Fruit fly (Drosophila melanogaster): ENCODE data around the gene CG11714.
A peak's percentile ranks its signal among the peaks of the same experiment; 100 is the strongest.

The CG11714 gene

dm6 chr3L:11487327-11487973 is 35.1 kb downstream of the CG11714 start, which contains the start of gene chrb (continued):
- TF ChIP-seq Hmx (GFP tag; optimal IDR thresholded peaks at IDR 0.05) (no peak), ewg (GFP tag; optimal IDR thresholded peaks at IDR 0.05) (peak; percentile 59), CG16863 (GFP tag; optimal IDR thresholded peaks at IDR 0.05) (peak; percentile 63), C15 (GFP tag; IDR thresholded peaks at IDR 0.05) (no peak), CG16779 (GFP tag; IDR thresholded peaks at IDR 0.05) (peak; percentile 74; the same call in 1 of the 2 replicates), CG6813 (GFP tag; optimal IDR thresholded peaks at IDR 0.05) (peak; percentile 64), Rfx (GFP tag; IDR thresholded peaks at IDR 0.05) (peak; percentile 39; the same call in 1 of the 2 replicates), CG7372 (GFP tag; IDR thresholded peaks at IDR 0.05) (no peak), CG5953 (GFP tag; IDR thresholded peaks at IDR 0.05) (0 out of 2 replicates have a peak, but pooled peaks have one; percentile 23), Optix (GFP tag; IDR thresholded peaks at IDR 0.05) (no peak; the same call in 2 of the 3 replicates), dysf (GFP tag; IDR thresholded peaks at IDR 0.05) (peak; percentile 33; the same call in 1 of the 3 replicates), CG30403 (GFP tag; optimal IDR thresholded peaks at IDR 0.05) (no peak), CG17568 (GFP tag; optimal IDR thresholded peaks at IDR 0.05) (peak; percentile 69), lov (optimal IDR thresholded peaks at IDR 0.05) (no peak), lov (GFP tag; IDR thresholded peaks at IDR 0.05) (peak; percentile 80; the same call in 2 of the 3 replicates), CG6854 (GFP tag; optimal IDR thresholded peaks at IDR 0.05) (peak; percentile 65), abd-A (tag; optimal IDR thresholded peaks at IDR 0.05) (peak; percentile 86), CG8281 (tag; optimal IDR thresholded peaks at IDR 0.05) (no peak), ab (GFP tag; optimal IDR thresholded peaks at IDR 0.05) (no peak)

- TF ChIP-seq otp (GFP tag; IDR thresholded peaks at IDR 0.05) (peak; percentile 22; the same call in 1 of the 3 replicates), tna (GFP tag; IDR thresholded peaks at IDR 0.05; ENCODE audit: partially characterized antibody) (no peak), CG17385 (GFP tag; optimal IDR thresholded peaks at IDR 0.05) (peak; percentile 17), Drgx (GFP tag; IDR thresholded peaks at IDR 0.05) (no peak), Ssrp (tag; optimal IDR thresholded peaks at IDR 0.05) (peak; percentile 19), CG33557 (GFP tag; optimal IDR thresholded peaks at IDR 0.05) (no peak), CG17361 (GFP tag; IDR thresholded peaks at IDR 0.05) (peak; percentile 40; the same call in 2 of the 3 replicates), grau (tag; optimal IDR thresholded peaks at IDR 0.05) (no peak), sens-2 (GFP tag; IDR thresholded peaks at IDR 0.05) (no peak), ems (GFP tag; optimal IDR thresholded peaks at IDR 0.05) (peak; percentile 13), ci (GFP tag; IDR thresholded peaks at IDR 0.05) (no peak), crol (GFP tag; IDR thresholded peaks at IDR 0.05) (peak; percentile 67; the same call in 1 of the 2 replicates), ewg (GFP tag; optimal IDR thresholded peaks at IDR 0.05) (no peak), bowl (GFP tag; IDR thresholded peaks at IDR 0.05) (no peak), hkb (optimal IDR thresholded peaks at IDR 0.05) (no peak), hkb (GFP tag; IDR thresholded peaks at IDR 0.05) (0 out of 2 replicates have a peak, but pooled peaks have one; percentile 8), CG2199 (GFP tag; IDR thresholded peaks at IDR 0.05) (0 out of 3 replicates have a peak, but pooled peaks have one; percentile 11), D19A (tag; optimal IDR thresholded peaks at IDR 0.05) (peak; percentile 18), ara (GFP tag; IDR thresholded peaks at IDR 0.05) (no peak; the same call in 1 of the 2 replicates), bab2 (GFP tag; optimal IDR thresholded peaks at IDR 0.05) (peak; percentile 7), CG17359 (tag; optimal IDR thresholded peaks at IDR 0.05) (peak; percentile 33), PHDP (tag; optimal IDR thresholded peaks at IDR 0.05) (peak; percentile 5), Hr3 (GFP tag; optimal IDR thresholded peaks at IDR 0.05) (no peak), bsh (GFP tag; optimal IDR thresholded peaks at IDR 0.05) (peak in 1 of 2 experiments; percentile 44), CG10959 (GFP tag; IDR thresholded peaks at IDR 0.05) (0 out of 2 replicates have a peak, but pooled peaks have one; percentile 4), Blimp-1 (GFP tag; optimal IDR thresholded peaks at IDR 0.05) (peak; percentile 47), CG12391 (tag; optimal IDR thresholded peaks at IDR 0.05) (peak; percentile 38), az2 (GFP tag; optimal IDR thresholded peaks at IDR 0.05) (peak; percentile 40), CG14710 (tag; optimal IDR thresholded peaks at IDR 0.05) (peak; percentile 13), lab (GFP tag; optimal IDR thresholded peaks at IDR 0.05) (peak; percentile 4)
These were observed 36.4 kb downstream of the CG11714 start for dm6 chr3L:11485956-11486609.
